Worm (Caenorhabditis elegans) whole organism, L4 larva: ENCODE data around the gene fbxb-62.

Experiments used
- F44E2.7 ChIP-seq: fragments of 200-800 bp; sonication (Bioruptor generic); IDR thresholded peaks from 2 replicates; pipeline ENCODE4 v2.1.2; 2022; ENCODE audit warnings: missing genetic modification characterization, missing compliant biosample characterization
- dve-1 ChIP-seq: sonication (generic microtip); optimal IDR thresholded peaks from 2 replicates; lab custom pipeline; 2017; ENCODE audit warnings: antibody characterized with exemption, mild to moderate bottlenecking, missing genetic modification characterization, missing compliant biosample characterization; ENCODE audit not compliant: insufficient read depth
- lin-1 ChIP-seq: fragments of 200-800 bp; sonication (Bioruptor generic); IDR thresholded peaks from 2 replicates; pipeline ENCODE4 v1.3.6; 2022; ENCODE audit warnings: missing genetic modification reagents, missing genetic modification characterization, missing compliant biosample characterization
- lin-15B ChIP-seq: fragments of 150-350 bp; sonication (generic microtip); optimal IDR thresholded peaks from 3 replicates; lab custom pipeline; 2014; ENCODE audit warnings: missing biosample characterization, missing genetic modification characterization
- mep-1 ChIP-seq: fragments of 150-350 bp; sonication (generic microtip); optimal IDR thresholded peaks from 3 replicates; lab custom pipeline; 2014; ENCODE audit warnings: missing biosample characterization, missing genetic modification characterization
- pha-4 ChIP-seq, 2 experiments: fragments of 150-350 bp in 1 of 2; fragments of 200-800 bp in 1 of 2; sonication (Bioruptor generic) in 1 of 2; IDR thresholded peaks in 1 of 2; optimal IDR thresholded peaks in 1 of 2; 2 replicates each; pipeline versions ENCODE4 v1.3.6 to Lab custom; 2014 to 2022; ENCODE audit warnings: missing genetic modification characterization in 2 of 2, missing genetic modification reagents in 2 of 2, missing biosample characterization in 1 of 2, missing compliant biosample characterization in 1 of 2
- ztf-11 ChIP-seq: fragments of 150-350 bp; optimal IDR thresholded peaks from 2 replicates; lab custom pipeline; 2014; ENCODE audit warnings: missing biosample characterization, missing genetic modification characterization

DNA sequence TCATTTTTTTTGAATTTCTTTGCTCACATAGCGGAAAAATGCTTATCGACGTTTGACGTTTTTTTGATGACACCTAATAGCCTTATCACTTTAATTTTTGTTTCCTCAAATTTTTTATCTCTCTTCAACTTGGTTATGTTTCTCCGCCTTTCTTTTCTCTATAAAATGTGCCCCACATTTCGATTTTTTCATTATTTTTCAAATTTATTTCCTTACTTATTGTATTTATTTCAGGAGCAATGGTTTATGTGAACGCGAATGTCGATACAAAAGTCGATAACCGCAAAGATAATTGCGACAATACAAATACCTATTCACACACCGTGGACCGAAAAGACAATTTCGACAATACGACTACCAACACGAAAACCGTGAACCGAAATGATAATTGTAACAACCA, 18.6 kb upstream of the fbxb-62 start, which contains the start of gene sdz-6:
- TF ChIP-seq mep-1 (tag; lab: Kevin White, UChicago) (no peak), dve-1 (tag; lab: Kevin White, UChicago) (no peak), pha-4 (GFP tag; IDR thresholded peaks at IDR 0.05; lab: Robert Waterston, UW) (no peak), pha-4 (tag; optimal IDR thresholded peaks at IDR 0.05; lab: Kevin White, UChicago) (no peak), lin-15B (tag; lab: Kevin White, UChicago) (no peak), lin-1 (GFP tag; lab: Robert Waterston, UW) (no peak), F44E2.7 (GFP tag; lab: Robert Waterston, UW) (no peak), ztf-11 (tag; lab: Kevin White, UChicago) (no peak)
